Worm (Caenorhabditis elegans) whole organism, early embryonic: Measurements from ENCODE around the gene D2062.1.
"Not testable (repeated sequence)": the region's sequence is repeated elsewhere in the genome, so short reads cannot be mapped to it uniquely, and the experiment has no call there.

Experiments
- B0310.2 ChIP-seq: sonication (generic microtip); optimal IDR thresholded peaks from 2 replicates; lab custom pipeline; 2016; ENCODE audit warnings: mild to moderate bottlenecking, missing genetic modification characterization, missing compliant biosample characterization
- F13C5.2 ChIP-seq: sonication (generic microtip); optimal IDR thresholded peaks from 2 replicates; lab custom pipeline; 2017; ENCODE audit warnings: mild to moderate bottlenecking, missing genetic modification characterization, inconsistent platforms, missing compliant biosample characterization
- aly-1 ChIP-seq: sonication (generic microtip); optimal IDR thresholded peaks from 2 replicates; lab custom pipeline; 2016; ENCODE audit warnings: missing genetic modification characterization, missing compliant biosample characterization
- ama-1 ChIP-seq: fragments of 150-350 bp; optimal IDR thresholded peaks from 2 replicates; lab custom pipeline; 2014
- ceh-13 ChIP-seq: fragments of 200-800 bp; sonication (Bioruptor generic); optimal IDR thresholded peaks from 2 replicates; lab custom pipeline; 2018; ENCODE audit warnings: mild to moderate bottlenecking, missing genetic modification characterization, missing compliant biosample characterization
- ceh-36 ChIP-seq: sonication (generic microtip); optimal IDR thresholded peaks from 2 replicates; lab custom pipeline; 2016; ENCODE audit warnings: missing genetic modification characterization, inconsistent platforms, missing compliant biosample characterization
- ets-7 ChIP-seq: sonication (generic microtip); optimal IDR thresholded peaks from 2 replicates; lab custom pipeline; 2016; ENCODE audit warnings: missing genotype, missing genetic modification characterization, missing compliant biosample characterization
- flt-1 ChIP-seq: fragments of 200-800 bp; sonication (Bioruptor generic); IDR thresholded peaks from 2 replicates; pipeline ENCODE4 v1.3.6; 2022; ENCODE audit warnings: missing genetic modification characterization, missing compliant biosample characterization
- hmbx-1 ChIP-seq: sonication (generic microtip); optimal IDR thresholded peaks from 2 replicates; lab custom pipeline; 2016; ENCODE audit warnings: mild to moderate bottlenecking, missing genetic modification characterization, missing compliant biosample characterization
- hmg-4 ChIP-seq: fragments of 200-800 bp; sonication (Bioruptor generic); optimal IDR thresholded peaks from 2 replicates; lab custom pipeline; 2018; ENCODE audit warnings: mild to moderate bottlenecking, missing genetic modification characterization, missing compliant biosample characterization
- hnd-1 ChIP-seq: sonication (generic microtip); optimal IDR thresholded peaks from 2 replicates; lab custom pipeline; 2016; ENCODE audit warnings: missing genetic modification characterization, missing compliant biosample characterization
- pes-1 ChIP-seq: fragments of 200-800 bp; sonication (Bioruptor generic); IDR thresholded peaks from 2 replicates; pipeline ENCODE4 v1.3.6; 2022; ENCODE audit warnings: missing genetic modification reagents, missing genetic modification characterization, missing compliant biosample characterization
- sea-1 ChIP-seq: fragments of 200-800 bp; sonication (Bioruptor generic); conservative IDR thresholded peaks from 2 replicates; pipeline ENCODE4 v1.3.6; 2022; ENCODE audit warnings: missing genetic modification characterization, missing compliant biosample characterization
- tbx-11 ChIP-seq: fragments of 200-800 bp; sonication (Bioruptor generic); IDR thresholded peaks from 2 replicates; pipeline ENCODE4 v1.3.6; 2022; ENCODE audit warnings: missing genetic modification characterization, missing compliant biosample characterization
- tbx-37 ChIP-seq: fragments of 200-800 bp; sonication (Bioruptor generic); conservative IDR thresholded peaks from 2 replicates; pipeline ENCODE4 v1.3.6; 2022; ENCODE audit warnings: missing genetic modification reagents, missing genetic modification characterization, missing compliant biosample characterization
- tra-4 ChIP-seq: sonication (generic microtip); optimal IDR thresholded peaks from 2 replicates; lab custom pipeline; 2017; ENCODE audit warnings: missing genetic modification characterization, missing compliant biosample characterization

The D2062.1 gene

DNA sequence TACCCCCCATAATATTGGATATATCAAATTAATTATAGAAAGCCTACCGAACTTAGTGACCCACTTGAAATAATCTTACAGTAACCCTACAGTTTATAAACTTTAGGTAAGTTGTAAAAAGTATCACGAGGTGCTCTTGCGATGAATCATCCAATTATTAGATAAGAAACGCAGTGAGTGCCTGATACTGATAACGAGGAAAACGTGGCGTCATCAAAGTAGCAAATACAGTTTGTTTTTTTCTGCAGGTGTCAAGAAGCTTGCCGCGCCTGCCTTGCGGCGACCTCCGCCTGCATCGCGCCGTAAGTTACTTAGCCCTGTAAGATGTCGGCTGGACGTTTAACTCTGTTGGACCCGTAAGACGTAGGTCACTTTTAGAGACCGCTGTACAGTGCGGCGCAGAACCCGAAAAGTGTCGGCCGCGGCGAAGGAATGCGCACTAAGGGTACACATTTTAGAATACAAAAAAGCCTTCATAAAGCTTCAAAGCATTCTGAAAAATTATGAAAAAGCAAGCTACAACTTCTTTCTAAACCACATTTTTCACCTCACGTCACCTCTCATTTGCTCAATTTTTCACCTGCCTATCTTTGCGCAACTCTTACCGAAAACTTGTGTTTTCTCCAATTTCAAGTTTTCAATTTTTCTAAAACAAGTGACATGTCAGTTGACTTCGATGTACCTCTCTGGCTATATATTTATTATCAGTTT lies 20.9 kb upstream of the D2062.1 start, which contains the start of gene sri-38:
Gene sri-38, plus strand, starts transcription at position 661 of the 711 bp plus-strand sequence.
- TF ChIP-seq flt-1 (GFP tag; lab: Robert Waterston, UW) = no peak
- TF ChIP-seq tbx-11 (GFP tag; lab: Robert Waterston, UW) = no peak
- no peak for TF ChIP-seq hnd-1 (tag; lab: Kevin White, UChicago)
- no peak for TF ChIP-seq ceh-13 (GFP tag; lab: Kevin White, UChicago)
- TF ChIP-seq hmg-4 (GFP tag; lab: Kevin White, UChicago) = no peak
- TF ChIP-seq B0310.2 (tag; lab: Kevin White, UChicago) = no peak
- TF ChIP-seq hmbx-1 = no peak
- no peak for TF ChIP-seq aly-1 (tag; lab: Kevin White, UChicago)
- no peak for TF ChIP-seq sea-1 (GFP tag; lab: Robert Waterston, UW)
- TF ChIP-seq tra-4 (tag; lab: Kevin White, UChicago) = no peak
- no peak for TF ChIP-seq ets-7 (tag; lab: Kevin White, UChicago)
- TF ChIP-seq ama-1 (lab: Kevin White, UChicago) = no peak
- TF ChIP-seq pes-1 (GFP tag; lab: Robert Waterston, UW) = no peak

ce11 chrII:2611009-2611408 lies 20.3 kb upstream of the D2062.1 start:
- TF ChIP-seq pes-1 (GFP tag; lab: Robert Waterston, UW) (no peak), B0310.2 (tag; lab: Kevin White, UChicago) (no peak), flt-1 (GFP tag; lab: Robert Waterston, UW) (no peak), ceh-36 (tag; lab: Kevin White, UChicago) (peak; percentile 52), sea-1 (GFP tag; lab: Robert Waterston, UW) (no peak), tra-4 (tag; lab: Kevin White, UChicago) (no peak), hmg-4 (GFP tag; lab: Kevin White, UChicago) (no peak), ama-1 (lab: Kevin White, UChicago) (no peak)

ce11 chrII:2612278-2612677 lies 19.0 kb upstream of the D2062.1 start, which contains the start of gene D2062.13:
Gene D2062.13 (plus strand): TSS chrII:2612578.
- TF ChIP-seq aly-1, tra-4, hnd-1 (tag; lab: Kevin White, UChicago): not testable (repeated sequence)

- TF ChIP-seq flt-1 (GFP tag; lab: Robert Waterston, UW); sea-1 (GFP tag; lab: Robert Waterston, UW); hmg-4 (GFP tag; lab: Kevin White, UChicago): not testable (repeated sequence)
Observed at ce11 chrII:2616634-2617033, 14.6 kb upstream of the D2062.1 start, which contains the start of gene msrp-5. Gene msrp-5 (plus strand): TSS chrII:2616934.

- TF ChIP-seq tra-4 (tag; lab: Kevin White, UChicago); ceh-36 (tag; lab: Kevin White, UChicago); ama-1 (lab: Kevin White, UChicago): not testable (repeated sequence)
Observed at ce11 chrII:2619148-2619547, 12.1 kb upstream of the D2062.1 start, which contains the start of gene msrp-6. Gene msrp-6 (plus strand): TSS chrII:2619448.

ce11 chrII:2622480-2622879 lies 8.8 kb upstream of the D2062.1 start, which contains the start of gene D2062.5:
Gene D2062.5 (plus strand): TSS chrII:2622780.
- TF ChIP-seq B0310.2 (tag; lab: Kevin White, UChicago) (no peak), hmbx-1 (no peak), flt-1 (GFP tag; lab: Robert Waterston, UW) (no peak), ceh-13 (GFP tag; lab: Kevin White, UChicago) (no peak), hmg-4 (GFP tag; lab: Kevin White, UChicago) (no peak), tbx-37 (no peak), F13C5.2 (tag; lab: Kevin White, UChicago) (no peak), pes-1 (GFP tag; lab: Robert Waterston, UW) (no peak), ets-7 (tag; lab: Kevin White, UChicago) (no peak), ama-1 (lab: Kevin White, UChicago) (no peak), ceh-36 (tag; lab: Kevin White, UChicago) (no peak)

- not testable (repeated sequence) for TF ChIP-seq ets-7 (tag; lab: Kevin White, UChicago); ama-1 (lab: Kevin White, UChicago); pes-1 (GFP tag; lab: Robert Waterston, UW)
Observed at ce11 chrII:2622936-2623452, 8.3 kb upstream of the D2062.1 start, which contains the start of gene D2062.4. Gene D2062.4 (plus strand): TSS chrII:2623402.

DNA sequence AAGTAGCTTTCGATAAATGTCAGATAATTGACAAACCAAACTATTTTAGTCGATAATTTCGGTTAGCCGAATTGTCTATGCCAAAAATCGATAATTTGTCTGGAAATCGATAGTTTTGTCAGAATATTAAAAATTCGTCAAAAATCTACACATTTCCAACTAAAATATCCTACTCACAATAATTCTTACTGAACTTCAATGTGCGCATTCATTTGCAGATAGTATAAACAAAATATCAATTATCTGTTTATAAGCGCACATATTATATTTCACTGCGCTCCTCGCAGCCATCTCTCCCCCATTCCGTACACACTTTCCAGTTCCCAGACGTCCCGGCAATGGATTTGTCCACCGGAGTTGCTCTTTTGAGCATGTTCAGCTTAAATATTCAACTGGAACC lies 6.5 kb upstream of the D2062.1 start, which contains the start of gene lgc-28:
Gene lgc-28, plus strand, starts transcription at position 301 of the 400 bp plus-strand sequence.
- TF ChIP-seq ceh-13 (GFP tag; lab: Kevin White, UChicago) = no peak
- TF ChIP-seq F13C5.2 (tag; lab: Kevin White, UChicago) = no peak
- no peak for TF ChIP-seq pes-1 (GFP tag; lab: Robert Waterston, UW)
- TF ChIP-seq sea-1 (GFP tag; lab: Robert Waterston, UW) = no peak
